Fruit fly (Drosophila melanogaster) whole organism, embryonic: ENCODE data around the gene CG9630.

Source experiments
- Atf-2 ChIP-seq: fragments of 200-800 bp; sonication (Bioruptor generic); optimal IDR thresholded peaks from 2 replicates; lab custom pipeline; 2016; ENCODE audit warnings: missing biosample characterization, missing genetic modification characterization
- CG11456 ChIP-seq: fragments of 200-800 bp; sonication (Bioruptor generic); IDR thresholded peaks from 3 replicates; pipeline ENCODE4 v1.3.6; 2022; ENCODE audit warnings: missing biosample characterization, missing genetic modification characterization
- CG12236 ChIP-seq: fragments of 200-800 bp; sonication (Bioruptor generic); optimal IDR thresholded peaks from 2 replicates; lab custom pipeline; 2016; ENCODE audit warnings: missing biosample characterization, missing genetic modification characterization
- CG13894 ChIP-seq: fragments of 200-800 bp; sonication (Bioruptor generic); optimal IDR thresholded peaks from 3 replicates; lab custom pipeline; 2018; ENCODE audit warnings: missing biosample characterization, mild to moderate bottlenecking, missing genetic modification characterization, moderate library complexity
- CG17359 ChIP-seq: fragments of 200-800 bp; sonication (Bioruptor generic); optimal IDR thresholded peaks from 3 replicates; lab custom pipeline; 2018; ENCODE audit warnings: missing biosample characterization, mild to moderate bottlenecking, missing genetic modification characterization, moderate library complexity
- CG2120 ChIP-seq: fragments of 200-800 bp; sonication (Bioruptor generic); optimal IDR thresholded peaks from 3 replicates; lab custom pipeline; 2016; ENCODE audit warnings: missing biosample characterization, missing genetic modification characterization
- CG2199 ChIP-seq: fragments of 200-800 bp; sonication (Bioruptor generic); IDR thresholded peaks from 3 replicates; pipeline ENCODE4 v1.3.6; 2022; ENCODE audit warnings: missing biosample characterization, missing genetic modification characterization
- CG31224 ChIP-seq: fragments of 200-800 bp; sonication (Bioruptor generic); IDR thresholded peaks from 2 replicates; pipeline ENCODE4 v1.3.6; 2022; ENCODE audit warnings: missing biosample characterization, missing genetic modification characterization
- CG33213 ChIP-seq: fragments of 200-800 bp; sonication (Bioruptor generic); optimal IDR thresholded peaks from 3 replicates; lab custom pipeline; 2016; ENCODE audit warnings: missing biosample characterization, missing genetic modification characterization
- CG34224 ChIP-seq: fragments of 200-800 bp; sonication (Bioruptor generic); IDR thresholded peaks from 3 replicates; pipeline ENCODE4 v1.3.6; 2022; ENCODE audit warnings: missing biosample characterization, missing genetic modification characterization; ENCODE audit not compliant: partially characterized antibody
- CG3847 ChIP-seq: fragments of 200-800 bp; sonication (Bioruptor generic); IDR thresholded peaks from 2 replicates; pipeline ENCODE4 v1.3.6; 2022; ENCODE audit warnings: missing biosample characterization, missing genetic modification characterization
- CG4854 ChIP-seq: fragments of 200-800 bp; sonication (Bioruptor generic); optimal IDR thresholded peaks from 2 replicates; lab custom pipeline; 2016; ENCODE audit warnings: missing biosample characterization, missing genetic modification characterization, inconsistent platforms
- CG5953 ChIP-seq: fragments of 200-800 bp; sonication (Bioruptor generic); IDR thresholded peaks from 2 replicates; pipeline ENCODE4 v1.3.6; 2022; ENCODE audit warnings: missing biosample characterization, missing genetic modification characterization
- CG7271 ChIP-seq: fragments of 200-800 bp; sonication (Bioruptor generic); optimal IDR thresholded peaks from 2 replicates; lab custom pipeline; 2018; ENCODE audit warnings: missing biosample characterization, mild to moderate bottlenecking, missing genetic modification characterization, moderate library complexity
- CG7928 ChIP-seq: fragments of 200-800 bp; sonication (Bioruptor generic); optimal IDR thresholded peaks from 2 replicates; lab custom pipeline; 2017; ENCODE audit warnings: missing biosample characterization, mild to moderate bottlenecking, missing genetic modification characterization
- CG8944 ChIP-seq: fragments of 200-800 bp; sonication (Bioruptor generic); optimal IDR thresholded peaks from 3 replicates; lab custom pipeline; 2016; ENCODE audit warnings: missing biosample characterization, missing genetic modification characterization
- CkIIα-i1 ChIP-seq: fragments of 200-800 bp; sonication (Bioruptor generic); IDR thresholded peaks from 2 replicates; pipeline ENCODE4 v1.3.6; 2022; ENCODE audit warnings: missing biosample characterization, missing genetic modification characterization
- Dbx ChIP-seq: fragments of 200-800 bp; sonication (Bioruptor generic); IDR thresholded peaks from 3 replicates; pipeline ENCODE4 v1.3.6; 2022; ENCODE audit warnings: missing biosample characterization, missing genetic modification characterization
- Dll ChIP-seq: fragments of 200-800 bp; sonication (Bioruptor generic); IDR thresholded peaks from 4 replicates; pipeline ENCODE4 v1.3.6; 2022; ENCODE audit warnings: missing biosample characterization, missing genetic modification characterization; ENCODE audit not compliant: partially characterized antibody
- E2f1 ChIP-seq: fragments of 200-800 bp; sonication (Bioruptor generic); IDR thresholded peaks from 2 replicates; pipeline ENCODE4 v1.3.6; 2022; ENCODE audit warnings: missing biosample characterization, missing genetic modification characterization
- Ets97D ChIP-seq: fragments of 200-800 bp; sonication (Bioruptor generic); optimal IDR thresholded peaks from 3 replicates; lab custom pipeline; 2016; ENCODE audit warnings: missing biosample characterization, missing genetic modification characterization
- Max ChIP-seq: fragments of 200-800 bp; sonication (Bioruptor generic); optimal IDR thresholded peaks from 2 replicates; lab custom pipeline; 2016; ENCODE audit warnings: missing biosample characterization, mild to moderate bottlenecking, missing genetic modification characterization
- Med ChIP-seq: fragments of 200-800 bp; sonication (Bioruptor generic); peaks from one replicate; lab custom pipeline; 2016; ENCODE audit warnings: missing biosample characterization, missing genetic modification characterization, mild to moderate bottlenecking, inconsistent platforms, moderate library complexity
- Neu2 ChIP-seq: fragments of 200-800 bp; sonication (Bioruptor generic); optimal IDR thresholded peaks from 3 replicates; lab custom pipeline; 2016; ENCODE audit warnings: missing biosample characterization, missing genetic modification characterization, borderline replicate concordance
- Optix ChIP-seq: fragments of 200-800 bp; sonication (Bioruptor generic); IDR thresholded peaks from 3 replicates; pipeline ENCODE4 v1.3.6; 2022; ENCODE audit warnings: missing biosample characterization, missing genetic modification characterization
- Scr ChIP-seq: fragments of 200-800 bp; sonication (Bioruptor generic); IDR thresholded peaks from 2 replicates; pipeline ENCODE4 v1.3.6; 2022; ENCODE audit warnings: missing biosample characterization, missing genetic modification characterization; ENCODE audit not compliant: partially characterized antibody
- Stat92E ChIP-seq, 3 experiments: fragments of >200 bp in 2 of 3; fragments of 200-800 bp in 1 of 3; sonication (Bioruptor generic) in 1 of 3; optimal IDR thresholded peaks; 2 replicates each; lab custom pipeline; 2017 to 2019; ENCODE audit warnings: missing biosample characterization in 3 of 3, missing genetic modification characterization in 3 of 3, mild to moderate bottlenecking in 1 of 3, moderate library complexity in 1 of 3
- TFAM ChIP-seq: fragments of 200-800 bp; sonication (Bioruptor generic); optimal IDR thresholded peaks from 2 replicates; lab custom pipeline; 2017; ENCODE audit warnings: missing biosample characterization, missing genetic modification characterization, inconsistent platforms
- ase ChIP-seq: fragments of 200-800 bp; sonication (Bioruptor generic); IDR thresholded peaks from 3 replicates; pipeline ENCODE4 v1.3.6; 2022; ENCODE audit warnings: missing biosample characterization, missing genetic modification characterization
- bsh ChIP-seq, 2 experiments: fragments of 200-800 bp; sonication (Bioruptor generic); optimal IDR thresholded peaks; 2 replicates each; lab custom pipeline; 2017 to 2018; ENCODE audit warnings: mild to moderate bottlenecking in 2 of 2, missing biosample characterization in 2 of 2, missing genetic modification characterization in 2 of 2, moderate library complexity in 1 of 2
- cas ChIP-seq: fragments of 200-800 bp; sonication (Bioruptor generic); IDR thresholded peaks from 2 replicates; pipeline ENCODE4 v1.3.6; 2022; ENCODE audit warnings: missing biosample characterization, missing genetic modification characterization
- cato ChIP-seq: fragments of 200-800 bp; sonication (Bioruptor generic); optimal IDR thresholded peaks from 2 replicates; lab custom pipeline; 2016; ENCODE audit warnings: missing biosample characterization, missing genetic modification characterization, borderline replicate concordance
- crc ChIP-seq: fragments of 200-800 bp; sonication (Bioruptor generic); optimal IDR thresholded peaks from 2 replicates; lab custom pipeline; 2016; ENCODE audit warnings: missing biosample characterization, missing genetic modification characterization
- dan ChIP-seq: fragments of 200-800 bp; sonication (Bioruptor generic); IDR thresholded peaks from 2 replicates; pipeline ENCODE4 v1.3.6; 2022; ENCODE audit warnings: missing biosample characterization, missing genetic modification characterization
- ems ChIP-seq: fragments of 200-800 bp; sonication (Bioruptor generic); optimal IDR thresholded peaks from 3 replicates; lab custom pipeline; 2016; ENCODE audit warnings: missing biosample characterization, missing genetic modification characterization
- eve ChIP-seq, 2 experiments: fragments of >200 bp; optimal IDR thresholded peaks; 2 replicates each; lab custom pipeline; 2017; ENCODE audit warnings: missing biosample characterization in 2 of 2, missing genetic modification characterization in 2 of 2
- hbn ChIP-seq: fragments of 200-800 bp; sonication (Bioruptor generic); IDR thresholded peaks from 2 replicates; pipeline ENCODE4 v1.3.6; 2022; ENCODE audit warnings: missing biosample characterization, missing genetic modification characterization; ENCODE audit not compliant: partially characterized antibody
- jing ChIP-seq: fragments of 200-800 bp; sonication (Bioruptor generic); optimal IDR thresholded peaks from 2 replicates; lab custom pipeline; 2018; ENCODE audit warnings: missing biosample characterization, mild to moderate bottlenecking, missing genetic modification characterization
- lab ChIP-seq: fragments of 200-800 bp; sonication (Bioruptor generic); optimal IDR thresholded peaks from 3 replicates; lab custom pipeline; 2017; ENCODE audit warnings: missing biosample characterization, missing genetic modification characterization, mild to moderate bottlenecking, moderate library complexity, missing genetic modification reagents
- mld ChIP-seq: fragments of 200-800 bp; sonication (Bioruptor generic); IDR thresholded peaks from 3 replicates; pipeline ENCODE4 v1.3.6; 2022; ENCODE audit warnings: missing biosample characterization, missing genetic modification characterization; ENCODE audit not compliant: partially characterized antibody
- nerfin-1 ChIP-seq: fragments of 200-800 bp; sonication (Bioruptor generic); optimal IDR thresholded peaks from 3 replicates; lab custom pipeline; 2019; ENCODE audit warnings: missing biosample characterization, mild to moderate bottlenecking, missing genetic modification characterization, moderate library complexity
- nerfin-2 ChIP-seq: fragments of 200-800 bp; sonication (Bioruptor generic); IDR thresholded peaks from 2 replicates; pipeline ENCODE4 v1.3.6; 2022; ENCODE audit warnings: missing biosample characterization, missing genetic modification characterization; ENCODE audit not compliant: partially characterized antibody
- otp ChIP-seq: fragments of 200-800 bp; sonication (Bioruptor generic); IDR thresholded peaks from 3 replicates; pipeline ENCODE4, ENCODE4 v1.3.6; 2022; ENCODE audit warnings: missing biosample characterization, missing genetic modification characterization
- peb ChIP-seq: fragments of 200-800 bp; sonication (Bioruptor generic); IDR thresholded peaks from 2 replicates; pipeline ENCODE4 v1.3.6; 2022; ENCODE audit warnings: missing biosample characterization, missing genetic modification characterization
- row ChIP-seq: fragments of 200-800 bp; sonication (Bioruptor generic); IDR thresholded peaks from 3 replicates; pipeline ENCODE4 v1.3.6; 2022; ENCODE audit warnings: missing biosample characterization, missing genetic modification characterization
- slp2 ChIP-seq: fragments of 200-800 bp; sonication (Bioruptor generic); optimal IDR thresholded peaks from 2 replicates; lab custom pipeline; 2016; ENCODE audit warnings: missing biosample characterization, missing genetic modification characterization
- unc-4 ChIP-seq: fragments of 200-800 bp; sonication (Bioruptor generic); IDR thresholded peaks from 2 replicates; pipeline ENCODE4 v1.3.6; 2022; ENCODE audit warnings: missing biosample characterization, missing genetic modification characterization; ENCODE audit not compliant: partially characterized antibody
- zen ChIP-seq: fragments of 200-800 bp; sonication (Bioruptor generic); optimal IDR thresholded peaks from 3 replicates; lab custom pipeline; 2018; ENCODE audit warnings: missing biosample characterization, mild to moderate bottlenecking, missing genetic modification characterization, moderate library complexity

The CG9630 gene

DNA sequence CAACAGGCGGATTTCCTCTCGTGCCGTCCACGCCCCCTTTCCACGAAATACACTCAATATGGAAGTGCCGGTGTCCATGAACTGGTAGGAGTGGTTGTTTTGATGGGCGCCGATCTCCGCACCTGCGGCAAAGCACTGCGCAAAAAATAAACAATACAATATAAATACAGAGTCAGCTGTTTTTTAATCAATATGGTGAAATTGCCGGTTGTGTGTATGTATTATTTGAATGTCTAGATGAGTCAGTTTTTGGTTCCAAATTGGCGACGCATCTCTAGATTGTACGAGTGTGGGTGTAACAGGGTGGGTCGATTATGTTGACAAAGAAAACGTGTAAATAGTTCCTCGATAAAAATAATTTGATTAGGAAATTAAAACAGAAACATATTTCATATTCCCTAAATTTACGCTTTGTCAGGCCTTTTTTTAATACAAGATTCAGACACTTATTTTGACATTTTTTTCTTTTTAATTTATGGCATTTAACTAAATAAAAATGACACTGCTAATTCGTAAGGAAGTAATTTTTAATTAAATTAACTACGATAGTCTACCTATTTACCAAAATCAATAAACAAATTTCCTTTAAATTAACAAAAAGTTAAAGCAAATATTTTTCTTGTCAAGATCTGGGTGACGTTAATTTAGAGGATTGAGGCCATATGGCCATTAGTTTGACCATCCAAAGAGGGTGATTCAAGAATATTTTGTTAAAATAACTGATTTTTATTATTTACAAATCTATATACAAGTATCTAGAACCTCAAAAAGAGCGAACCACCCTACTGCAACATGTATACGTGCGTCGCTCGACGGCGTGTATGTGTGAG is 30.0 kb downstream of the CG9630 start (continued):
- no peak for TF ChIP-seq Scr
- TF ChIP-seq Ets97D (GFP tag; lab: Kevin White, UChicago): no peak
- TF ChIP-seq CG2120 (GFP tag; lab: Kevin White, UChicago): peak; percentile 91
- peak; percentile 83 for TF ChIP-seq slp2
- TF ChIP-seq zen (tag; lab: Kevin White, UChicago): peak; percentile 66
- TF ChIP-seq cas (GFP tag; lab: Robert Waterston, UW): no peak
- TF ChIP-seq CG5953 (GFP tag; lab: Robert Waterston, UW): peak; percentile 71
- TF ChIP-seq Optix: 0 out of 3 replicates have a peak, but pooled peaks have one; percentile 33
- TF ChIP-seq row (GFP tag; lab: Robert Waterston, UW): peak; percentile 77
- TF ChIP-seq Stat92E (GFP tag; optimal IDR thresholded peaks at IDR 0.05; lab: Kevin White, UChicago): no peak
- TF ChIP-seq dan: no peak
- TF ChIP-seq TFAM (GFP tag; lab: Kevin White, UChicago): no peak
- peak; percentile 86 to 88 for TF ChIP-seq bsh (GFP tag; optimal IDR thresholded peaks at IDR 0.05; lab: Kevin White, UChicago)
- TF ChIP-seq Med: peak; percentile 88
- peak; percentile 76 for TF ChIP-seq CG12236
- no peak for TF ChIP-seq CkIIα-i1 (GFP tag; lab: Robert Waterston, UW)
- peak; percentile 54 for TF ChIP-seq CG4854 (GFP tag; lab: Kevin White, UChicago)
- TF ChIP-seq CG13894 (tag; lab: Kevin White, UChicago): peak; percentile 66
- peak; percentile 78; the same call in 1 of the 2 replicates for TF ChIP-seq CG3847 (GFP tag; lab: Robert Waterston, UW)
- TF ChIP-seq CG11456 (GFP tag; lab: Robert Waterston, UW): peak; percentile 70
- TF ChIP-seq E2f1 (GFP tag; lab: Robert Waterston, UW): peak; percentile 64; the same call in 1 of the 2 replicates
- TF ChIP-seq CG8944 (GFP tag; lab: Kevin White, UChicago): peak; percentile 56
- TF ChIP-seq Dll (GFP tag; lab: Robert Waterston, UW): no peak
- TF ChIP-seq CG17359 (tag; lab: Kevin White, UChicago): peak; percentile 87
- peak; percentile 72 for TF ChIP-seq CG7928 (GFP tag; lab: Kevin White, UChicago)
- peak; percentile 89 for TF ChIP-seq lab (GFP tag; lab: Kevin White, UChicago)
- no peak for TF ChIP-seq nerfin-2 (GFP tag; lab: Robert Waterston, UW)
- TF ChIP-seq CG2199 (GFP tag; lab: Robert Waterston, UW): no peak
- peak; percentile 75 for TF ChIP-seq cato (GFP tag; lab: Kevin White, UChicago)
- peak; percentile 72 for TF ChIP-seq Atf-2 (GFP tag; lab: Kevin White, UChicago)
- no peak for TF ChIP-seq hbn (GFP tag; lab: Robert Waterston, UW)
- TF ChIP-seq ems (GFP tag; lab: Kevin White, UChicago): peak; percentile 52
- no peak for TF ChIP-seq CG34224 (GFP tag; lab: Robert Waterston, UW)
- no peak for TF ChIP-seq mld (GFP tag; lab: Robert Waterston, UW)
- TF ChIP-seq nerfin-1 (tag; lab: Kevin White, UChicago): peak; percentile 86
- peak; percentile 60; the same call in 1 of the 3 replicates for TF ChIP-seq otp (GFP tag; lab: Robert Waterston, UW)
- no peak; the same call in 1 of the 3 replicates for TF ChIP-seq ase (GFP tag; lab: Robert Waterston, UW)
- TF ChIP-seq Dbx (GFP tag; lab: Robert Waterston, UW): peak; percentile 41; the same call in 1 of the 3 replicates
- TF ChIP-seq unc-4 (GFP tag; lab: Robert Waterston, UW): no peak
- TF ChIP-seq jing (GFP tag; lab: Kevin White, UChicago): peak; percentile 50
- TF ChIP-seq CG31224 (GFP tag; lab: Robert Waterston, UW): peak; percentile 66
- TF ChIP-seq peb (GFP tag; lab: Robert Waterston, UW): peak; percentile 50; the same call in 1 of the 2 replicates
- TF ChIP-seq CG33213 (GFP tag; lab: Kevin White, UChicago): no peak
- no peak for TF ChIP-seq eve (GFP tag; optimal IDR thresholded peaks at IDR 0.05; lab: Kevin White, UChicago)
- TF ChIP-seq crc: peak; percentile 78
- TF ChIP-seq Neu2 (GFP tag; lab: Kevin White, UChicago): peak; percentile 46
- peak; percentile 6 for TF ChIP-seq CG7271 (tag; lab: Kevin White, UChicago)
- peak; percentile 90 for TF ChIP-seq Max (GFP tag; lab: Kevin White, UChicago)
